Fruit fly (Drosophila melanogaster): ENCODE measurements around the gene CG6664.

CG6664 gene

DNA sequence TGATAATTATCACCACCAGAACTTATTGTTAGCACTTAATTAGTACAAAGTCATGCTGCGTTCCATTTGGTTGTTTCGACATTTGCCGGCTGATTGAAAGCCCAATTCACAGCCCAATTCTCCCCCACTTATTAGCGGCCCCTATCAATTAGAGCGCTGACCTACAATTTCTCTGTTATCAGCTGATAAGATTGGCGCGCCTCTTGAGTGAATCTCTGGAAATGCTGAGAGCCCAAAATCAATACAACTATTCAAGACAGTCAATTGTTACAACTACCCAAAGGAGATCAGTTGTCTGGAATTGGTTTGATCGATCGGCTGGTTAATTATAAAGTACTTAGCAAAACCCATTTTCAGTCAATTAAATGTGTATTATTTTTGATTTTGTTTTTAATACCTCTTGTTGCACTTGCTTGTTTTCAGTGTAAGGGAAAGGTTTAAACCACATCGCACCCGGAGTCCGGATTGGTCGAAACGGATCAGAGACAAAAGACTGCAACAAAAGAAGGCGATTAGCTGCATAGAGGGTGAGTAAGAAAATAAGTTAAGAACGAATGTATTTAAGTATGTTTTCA lies 31.1 kb downstream of the CG6664 start (continued):
- TF ChIP-seq CG15601 (tag; optimal IDR thresholded peaks at IDR 0.05) (peak; percentile 91), gro (GFP tag; optimal IDR thresholded peaks at IDR 0.05) (peak; percentile 23), CG6854 (GFP tag; optimal IDR thresholded peaks at IDR 0.05) (no peak), eve (GFP tag; optimal IDR thresholded peaks at IDR 0.05) (peak in 1 of 2 experiments; percentile 64), GATAe (GFP tag; conservative IDR thresholded peaks at IDR 0.05) (peak; percentile 77), Med (GFP tag) (peak; percentile 52)

DNA sequence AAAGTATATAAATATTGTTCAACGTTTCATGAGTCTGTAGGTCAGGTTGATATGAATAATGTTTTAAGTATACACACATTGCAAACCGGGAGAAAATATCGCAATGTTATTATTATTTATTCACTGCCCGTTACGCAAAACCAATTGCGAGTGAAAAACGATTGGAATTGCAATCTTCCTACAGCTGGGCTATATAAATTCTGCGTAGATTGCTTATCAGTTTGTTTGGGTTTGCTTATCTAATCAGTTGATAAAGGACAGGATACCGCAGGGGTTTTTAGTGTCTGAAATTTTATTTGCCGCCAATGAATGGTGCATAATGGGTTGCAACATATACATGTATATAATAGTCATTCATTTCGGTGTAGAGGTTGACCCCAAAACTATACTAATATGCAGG lies 31.9 kb downstream of the CG6664 start:
- no peak for TF ChIP-seq Poxn (GFP tag; IDR thresholded peaks at IDR 0.05)
- no peak for TF ChIP-seq E2f1 (GFP tag; IDR thresholded peaks at IDR 0.05)
- no peak for TF ChIP-seq Dbx (GFP tag; IDR thresholded peaks at IDR 0.05)
- TF ChIP-seq Pdp1 (GFP tag; optimal IDR thresholded peaks at IDR 0.05), result peak in 1 of 2 experiments; percentile 72
- no peak for TF ChIP-seq CG3726 (GFP tag; IDR thresholded peaks at IDR 0.05)
- no peak for TF ChIP-seq ftz-f1 (GFP tag; optimal IDR thresholded peaks at IDR 0.05)
- no peak for TF ChIP-seq CG4730 (GFP tag; IDR thresholded peaks at IDR 0.05)
- no peak for TF ChIP-seq zfh2 (GFP tag; optimal IDR thresholded peaks at IDR 0.05)
- peak; percentile 28 for TF ChIP-seq Med (GFP tag)
- no peak for TF ChIP-seq B-H2 (GFP tag; optimal IDR thresholded peaks at IDR 0.05)
- TF ChIP-seq tap (tag; optimal IDR thresholded peaks at IDR 0.05), result no peak
- TF ChIP-seq sd (tag; optimal IDR thresholded peaks at IDR 0.05), result peak; percentile 55
- peak; percentile 44; the same call in 1 of the 2 replicates for TF ChIP-seq GATAe (GFP tag; conservative IDR thresholded peaks at IDR 0.05)
- TF ChIP-seq Hey (tag; optimal IDR thresholded peaks at IDR 0.05), result no peak
- no peak for TF ChIP-seq CG10979 (tag; optimal IDR thresholded peaks at IDR 0.05)
- no peak for TF ChIP-seq tin (GFP tag; optimal IDR thresholded peaks at IDR 0.05)
- TF ChIP-seq Chrac-16 (GFP tag; optimal IDR thresholded peaks at IDR 0.05), result no peak
- TF ChIP-seq CG2875 (GFP tag; optimal IDR thresholded peaks at IDR 0.05), result no peak
- TF ChIP-seq eyg (GFP tag; optimal IDR thresholded peaks at IDR 0.05), result no peak
- TF ChIP-seq tna (GFP tag; IDR thresholded peaks at IDR 0.05; ENCODE audit: partially characterized antibody), result no peak
- no peak for TF ChIP-seq CG16779 (GFP tag; IDR thresholded peaks at IDR 0.05)
- TF ChIP-seq HLH4C (GFP tag; IDR thresholded peaks at IDR 0.05; ENCODE audit: partially characterized antibody), result no peak
- TF ChIP-seq CG9437 (GFP tag; optimal IDR thresholded peaks at IDR 0.05), result no peak
- no peak for TF ChIP-seq shn (GFP tag; optimal IDR thresholded peaks at IDR 0.05)
- no peak for TF ChIP-seq CG14965 (GFP tag; optimal IDR thresholded peaks at IDR 0.05; ENCODE audit: borderline replicate concordance)
- no peak for TF ChIP-seq Taf1 (GFP tag; IDR thresholded peaks at IDR 0.05)
- peak; percentile 19 for TF ChIP-seq exex (tag; optimal IDR thresholded peaks at IDR 0.05)
- no peak for TF ChIP-seq Six4 (GFP tag; optimal IDR thresholded peaks at IDR 0.05)
- TF ChIP-seq nom (GFP tag; optimal IDR thresholded peaks at IDR 0.05), result peak; percentile 21
- peak; percentile 57 for TF ChIP-seq CG15479 (GFP tag; optimal IDR thresholded peaks at IDR 0.05)
- no peak for TF ChIP-seq inv (GFP tag; IDR thresholded peaks at IDR 0.05; ENCODE audit: partially characterized antibody)

DNA sequence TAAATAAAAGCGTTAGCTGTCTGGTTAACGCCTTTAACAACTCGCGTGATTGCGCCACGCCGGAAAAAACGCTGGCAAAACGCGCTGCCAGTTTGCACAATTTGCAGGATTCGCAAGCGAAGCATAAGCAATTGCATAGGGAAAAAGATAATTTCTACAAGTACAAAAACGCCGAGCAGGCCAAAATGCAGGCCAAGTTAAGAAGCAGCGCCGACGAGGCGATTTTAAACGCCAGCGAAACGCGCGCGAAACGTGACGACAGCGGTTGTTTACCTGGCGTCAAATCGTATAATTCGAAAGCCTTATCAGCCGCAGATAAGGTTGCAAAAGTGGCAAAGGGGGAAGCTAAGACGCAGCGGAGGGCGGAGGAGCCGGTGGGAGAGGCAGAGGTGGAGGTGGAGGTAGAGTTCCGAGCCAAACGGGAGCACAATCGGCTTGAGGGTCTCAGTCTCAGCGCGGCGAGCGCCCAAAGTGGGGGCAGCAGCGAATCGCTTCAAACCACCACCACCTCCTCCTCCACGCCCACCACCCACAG lies 34.8 kb downstream of the CG6664 start:
- no peak for TF ChIP-seq MTF-1 (GFP tag; optimal IDR thresholded peaks at IDR 0.05; ENCODE audit: borderline replicate concordance)
- TF ChIP-seq CG8290 (GFP tag; optimal IDR thresholded peaks at IDR 0.05), result no peak
- TF ChIP-seq CG8290 (tag; optimal IDR thresholded peaks at IDR 0.05), result peak in 1 of 2 experiments; percentile 16
- peak; percentile 34 for TF ChIP-seq Hmr (GFP tag; optimal IDR thresholded peaks at IDR 0.05)
- TF ChIP-seq nom (GFP tag; optimal IDR thresholded peaks at IDR 0.05), result no peak
- no peak for TF ChIP-seq aop (GFP tag; IDR thresholded peaks at IDR 0.05)
- peak; percentile 29 for TF ChIP-seq Fer1 (GFP tag; optimal IDR thresholded peaks at IDR 0.05)
- TF ChIP-seq ken (GFP tag; IDR thresholded peaks at IDR 0.05), result no peak
- no peak for TF ChIP-seq CG10462 (GFP tag; optimal IDR thresholded peaks at IDR 0.05)
- TF ChIP-seq chinmo (GFP tag; IDR thresholded peaks at IDR 0.05; ENCODE audit: partially characterized antibody), result 0 out of 4 replicates have a peak, but pooled peaks have one; percentile 39
- TF ChIP-seq CG10321 (GFP tag; IDR thresholded peaks at IDR 0.05), result no peak
- TF ChIP-seq onecut (GFP tag; IDR thresholded peaks at IDR 0.05), result no peak
- no peak for TF ChIP-seq CG15479 (GFP tag; optimal IDR thresholded peaks at IDR 0.05)
- TF ChIP-seq rib (GFP tag; IDR thresholded peaks at IDR 0.05), result 0 out of 2 replicates have a peak, but pooled peaks have one; percentile 13
- TF ChIP-seq Dbx (GFP tag; IDR thresholded peaks at IDR 0.05), result peak; percentile 18; the same call in 1 of the 3 replicates
- peak; percentile 63 for TF ChIP-seq Med (GFP tag)
- TF ChIP-seq dan (GFP tag; IDR thresholded peaks at IDR 0.05), result no peak
- TF ChIP-seq crc (GFP tag; optimal IDR thresholded peaks at IDR 0.05), result no peak
